Fruit fly (Drosophila melanogaster): ENCODE measurements around the gene Hibch.

- TF ChIP-seq psq (optimal IDR thresholded peaks at IDR 0.05) = no peak
- TF ChIP-seq Dll (optimal IDR thresholded peaks at IDR 0.05) = no peak
- no peak for TF ChIP-seq pan (optimal IDR thresholded peaks at IDR 0.05)
- no peak for TF ChIP-seq usp (GFP tag; optimal IDR thresholded peaks at IDR 0.05)
- TF ChIP-seq EcR (GFP tag; optimal IDR thresholded peaks at IDR 0.05) = no peak
These were observed 26.6 kb upstream of the Hibch start, which contains the start of gene mRpL9 for dm6 chr3R:15330472-15330871.
